Worm (Caenorhabditis elegans): ENCODE measurements around the gene K07F5.8.
"Not testable (repeated sequence)": the region's sequence is repeated elsewhere in the genome, so short reads cannot be mapped to it uniquely, and the experiment has no call there.

Gene K07F5.8

DNA sequence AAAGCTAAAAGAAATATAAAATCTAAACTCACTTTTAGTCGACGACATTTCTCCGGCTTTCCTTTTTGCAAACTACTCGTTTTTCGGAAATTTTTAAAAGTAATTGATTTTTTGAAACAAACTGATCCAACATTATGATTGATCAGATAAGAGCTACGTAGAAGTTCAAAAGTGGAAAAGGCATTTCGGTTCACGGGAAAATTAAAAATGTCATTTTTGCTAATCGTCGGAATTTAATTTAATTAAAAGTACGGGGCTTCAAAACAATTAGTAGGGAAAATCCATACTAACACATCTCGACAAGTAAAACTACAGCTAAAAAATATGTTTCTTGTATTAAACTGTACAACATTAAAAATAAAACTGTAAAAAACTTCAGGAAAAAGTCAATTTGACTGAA lies at the start of gene K07F5.8:
Gene K07F5.8 (minus strand): TSS at position 101 of the 400 bp plus-strand sequence.
- TF ChIP-seq W03F9.2 (tag; optimal IDR thresholded peaks at IDR 0.05) = no peak
- TF ChIP-seq him-1 (tag; optimal IDR thresholded peaks at IDR 0.05) = no peak
- TF ChIP-seq dao-5 (tag; optimal IDR thresholded peaks at IDR 0.05) = no peak

DNA sequence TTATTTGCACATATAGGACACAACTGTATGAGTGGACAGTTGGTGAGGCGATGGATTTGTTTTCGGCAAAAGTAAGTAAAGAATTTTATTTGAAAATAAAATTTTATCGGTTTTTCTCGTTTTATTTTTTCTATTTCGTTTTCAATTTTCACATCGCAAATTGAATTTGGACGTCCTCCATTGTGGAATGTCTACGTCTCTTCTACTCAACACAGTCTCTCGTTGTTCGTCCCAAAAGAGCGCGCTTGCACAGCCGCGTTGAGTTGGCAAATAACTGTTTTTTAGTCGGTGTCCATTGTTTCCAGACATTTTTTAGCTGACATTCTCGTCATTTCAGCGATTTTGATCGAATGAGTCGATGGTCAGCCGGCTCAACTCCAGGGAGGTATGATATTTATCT lies 49.7 kb upstream of the K07F5.8 start:
- TF ChIP-seq dao-5 (tag; optimal IDR thresholded peaks at IDR 0.05) = no peak
- TF ChIP-seq him-1 (tag; optimal IDR thresholded peaks at IDR 0.05) = no peak
- TF ChIP-seq W03F9.2 (tag; optimal IDR thresholded peaks at IDR 0.05) = no peak

DNA sequence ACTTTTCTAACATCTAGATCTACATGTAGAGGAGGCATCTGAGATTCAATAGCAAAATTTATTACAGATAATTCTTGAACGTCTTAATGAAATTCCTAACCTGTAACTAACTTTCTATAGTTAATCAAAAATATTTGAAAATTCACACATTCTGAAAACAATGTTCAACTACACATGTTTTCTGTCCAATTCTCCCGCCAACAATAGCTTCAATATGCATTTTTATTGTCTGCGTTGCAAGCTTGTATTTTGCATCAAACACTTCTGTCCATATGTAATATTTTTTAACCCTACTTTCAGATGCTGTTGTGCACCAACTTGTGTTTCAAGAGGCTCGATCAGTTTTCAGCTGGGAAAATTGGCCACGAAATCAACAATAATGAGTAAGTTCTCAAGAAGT lies 49.2 kb upstream of the K07F5.8 start, which contains the start of gene tbc-3:
Gene tbc-3 (plus strand): TSS at position 301 of the 400 bp plus-strand sequence.
- TF ChIP-seq him-1 (tag; optimal IDR thresholded peaks at IDR 0.05) (no peak), dao-5 (tag; optimal IDR thresholded peaks at IDR 0.05) (no peak), W03F9.2 (tag; optimal IDR thresholded peaks at IDR 0.05) (no peak)

DNA sequence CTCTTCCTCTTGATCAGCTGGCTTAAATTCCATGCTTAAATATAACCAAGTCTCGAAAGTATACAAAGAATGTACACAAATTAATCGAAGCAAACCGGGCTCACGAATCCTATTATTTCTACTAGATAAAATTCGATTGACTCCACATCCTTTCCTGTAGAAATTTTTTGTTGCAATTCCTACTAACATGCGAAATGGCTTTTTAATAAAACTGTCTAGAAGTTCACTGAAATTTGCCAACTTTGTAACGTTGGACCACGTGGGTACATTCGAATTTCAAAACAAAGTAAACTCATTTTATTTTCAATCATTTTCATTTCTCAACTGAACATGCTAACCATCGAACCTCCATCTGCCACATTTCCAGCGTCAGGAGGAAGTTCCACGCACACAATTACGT lies 45.6 kb upstream of the K07F5.8 start, which contains the start of gene ssp-32:
Gene ssp-32 (plus strand): TSS at position 301 of the 400 bp plus-strand sequence.
- TF ChIP-seq dao-5 (tag; optimal IDR thresholded peaks at IDR 0.05) = no peak
- TF ChIP-seq him-1 (tag; optimal IDR thresholded peaks at IDR 0.05) = no peak
- TF ChIP-seq W03F9.2 (tag; optimal IDR thresholded peaks at IDR 0.05) = no peak

DNA sequence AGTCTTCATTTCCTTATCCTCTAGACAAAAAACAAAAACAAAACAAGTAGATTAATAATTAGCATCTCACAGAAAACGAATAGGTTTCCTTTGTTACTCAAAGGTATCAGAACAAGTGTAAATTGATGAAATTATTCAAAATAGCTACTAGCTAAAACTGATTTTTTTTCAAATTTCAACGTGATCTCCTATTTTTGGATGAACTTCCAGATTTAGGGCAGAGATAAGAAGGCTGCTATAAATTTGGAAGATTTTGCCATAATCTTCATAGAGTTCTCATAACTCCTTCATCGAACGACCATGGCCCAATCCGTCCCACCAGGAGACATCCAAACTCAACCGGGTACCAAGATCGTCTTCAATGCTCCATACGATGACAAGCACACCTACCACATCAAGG lies 44.8 kb upstream of the K07F5.8 start, which contains the start of gene msp-77:
Gene msp-77 (plus strand): TSS at position 301 of the 400 bp plus-strand sequence.
- TF ChIP-seq W03F9.2, dao-5, him-1 (tag; optimal IDR thresholded peaks at IDR 0.05): not testable (repeated sequence)

DNA sequence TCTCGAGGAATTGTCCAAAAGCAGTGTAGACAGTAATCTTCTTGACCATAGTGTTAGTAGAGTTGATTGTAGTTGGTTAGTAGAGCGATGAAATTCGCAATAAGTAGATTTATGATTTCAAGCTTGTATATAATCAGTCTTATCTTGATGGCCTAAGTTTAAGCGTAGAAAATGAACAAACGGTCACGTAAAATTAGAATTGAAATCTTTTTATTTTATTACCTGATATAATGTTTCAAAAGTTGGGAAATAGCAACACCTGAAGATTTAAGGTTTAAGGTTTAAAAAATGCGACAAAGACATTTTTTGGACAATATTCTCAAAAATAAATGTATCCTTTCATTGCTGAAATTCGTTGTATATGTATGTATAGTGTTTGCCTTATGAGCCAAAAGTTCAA lies 44.1 kb upstream of the K07F5.8 start, which contains the start of gene sss-1:
Gene sss-1 (minus strand): TSS at position 101 of the 400 bp plus-strand sequence.
- not testable (repeated sequence) for TF ChIP-seq him-1, W03F9.2, dao-5 (tag; optimal IDR thresholded peaks at IDR 0.05)

DNA sequence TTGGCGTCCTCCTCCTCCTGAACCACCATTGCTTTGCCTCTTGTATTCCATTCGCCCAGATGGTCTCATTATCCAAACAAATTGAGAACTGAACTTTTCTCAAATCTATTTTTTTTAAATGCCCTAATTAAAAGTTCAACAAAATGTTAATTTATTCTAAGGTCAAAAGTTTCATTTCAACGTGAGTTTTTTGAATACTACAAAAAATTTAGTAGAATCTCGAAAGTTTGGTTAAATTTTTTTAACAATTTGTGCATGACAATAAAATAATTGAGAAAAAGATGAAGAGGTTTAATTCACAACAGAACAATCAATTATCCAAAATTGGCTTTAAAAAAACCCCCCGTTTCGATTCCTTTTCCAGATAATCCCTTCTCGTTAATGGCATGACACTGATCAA lies 42.4 kb upstream of the K07F5.8 start, which contains the start of gene F32B6.4:
Gene F32B6.4 (minus strand): TSS at position 101 of the 400 bp plus-strand sequence.
- TF ChIP-seq him-1 (tag; optimal IDR thresholded peaks at IDR 0.05) = no peak
- TF ChIP-seq dao-5 (tag; optimal IDR thresholded peaks at IDR 0.05) = no peak
- no peak for TF ChIP-seq W03F9.2 (tag; optimal IDR thresholded peaks at IDR 0.05)

DNA sequence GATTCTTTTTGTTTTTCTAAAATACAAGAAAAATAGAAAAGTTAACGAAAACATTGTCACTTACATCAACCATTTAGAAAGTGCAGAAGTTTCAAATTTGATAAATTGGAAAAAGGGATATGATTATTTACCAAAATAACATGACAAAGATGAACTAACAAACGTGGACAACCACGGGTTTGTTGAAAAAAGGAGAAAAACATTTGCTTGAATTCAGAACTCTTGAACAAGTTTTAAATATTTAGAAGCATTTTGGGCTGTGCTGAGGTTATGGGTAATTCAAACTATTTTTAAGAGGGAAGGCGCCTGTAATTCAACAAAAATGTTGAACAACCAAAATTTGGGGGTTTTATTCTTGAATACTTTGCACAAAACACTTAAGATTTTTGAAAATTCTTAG lies 40.3 kb upstream of the K07F5.8 start, which contains the start of gene ttbk-3:
Gene ttbk-3 (minus strand): TSS at position 101 of the 400 bp plus-strand sequence.
- TF ChIP-seq W03F9.2 (tag; optimal IDR thresholded peaks at IDR 0.05) (no peak), dao-5 (tag; optimal IDR thresholded peaks at IDR 0.05) (no peak), him-1 (tag; optimal IDR thresholded peaks at IDR 0.05) (no peak)

DNA sequence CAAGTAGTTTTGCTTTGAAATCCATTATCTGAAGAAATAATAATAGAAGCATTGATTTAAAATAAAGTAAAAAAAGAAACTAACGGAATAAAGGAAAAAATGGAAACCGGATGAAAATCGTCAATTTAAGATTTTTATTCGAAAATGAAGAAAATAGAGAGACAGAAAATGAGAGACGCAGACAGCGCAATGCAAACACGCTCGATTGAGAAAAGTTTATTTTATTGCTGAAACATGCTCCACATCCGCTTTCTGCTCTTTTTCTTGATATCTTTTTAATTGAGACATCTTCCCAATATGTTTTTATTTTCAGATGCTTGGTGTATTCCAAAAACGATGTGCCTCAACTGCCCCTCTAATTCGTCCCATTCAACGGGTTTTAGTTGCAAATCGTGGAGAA lies 34.7 kb upstream of the K07F5.8 start, which contains the start of the genes prp-18 and mccc-1:
Gene prp-18 (minus strand): TSS at position 127 of the 400 bp plus-strand sequence.
Gene mccc-1 (plus strand): TSS at position 314 of the 400 bp plus-strand sequence.
- TF ChIP-seq dao-5 (tag; optimal IDR thresholded peaks at IDR 0.05) (no peak), him-1 (tag; optimal IDR thresholded peaks at IDR 0.05) (no peak), W03F9.2 (tag; optimal IDR thresholded peaks at IDR 0.05) (no peak)

DNA sequence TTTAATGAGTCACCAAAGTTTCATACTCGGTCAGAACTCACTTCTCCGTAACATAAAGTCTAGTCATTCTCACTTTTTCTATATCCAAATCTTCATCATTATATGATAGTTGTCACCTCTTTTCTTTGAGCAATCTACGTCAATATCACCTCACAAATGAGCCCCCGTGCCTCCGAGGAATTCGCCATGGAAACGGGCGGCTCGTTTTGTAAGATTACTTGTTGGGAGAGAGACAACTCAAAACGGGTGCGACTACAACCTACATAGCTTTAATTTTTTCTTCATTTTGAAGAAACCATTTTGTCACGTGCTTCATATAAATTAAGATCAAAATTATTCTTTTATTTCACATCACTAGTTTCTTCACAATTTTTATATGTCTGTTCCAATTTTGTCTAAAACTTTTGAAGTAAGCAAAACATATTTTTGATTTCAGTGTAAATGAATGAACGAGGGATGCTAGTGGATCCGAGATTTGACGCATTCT lies 29.4 kb upstream of the K07F5.8 start, which contains the start of gene nhr-4:
Gene nhr-4 (plus strand): TSS at position 437 of the 487 bp plus-strand sequence.
- TF ChIP-seq dao-5 (tag; optimal IDR thresholded peaks at IDR 0.05) (no peak), W03F9.2 (tag; optimal IDR thresholded peaks at IDR 0.05) (no peak), him-1 (tag; optimal IDR thresholded peaks at IDR 0.05) (no peak)

DNA sequence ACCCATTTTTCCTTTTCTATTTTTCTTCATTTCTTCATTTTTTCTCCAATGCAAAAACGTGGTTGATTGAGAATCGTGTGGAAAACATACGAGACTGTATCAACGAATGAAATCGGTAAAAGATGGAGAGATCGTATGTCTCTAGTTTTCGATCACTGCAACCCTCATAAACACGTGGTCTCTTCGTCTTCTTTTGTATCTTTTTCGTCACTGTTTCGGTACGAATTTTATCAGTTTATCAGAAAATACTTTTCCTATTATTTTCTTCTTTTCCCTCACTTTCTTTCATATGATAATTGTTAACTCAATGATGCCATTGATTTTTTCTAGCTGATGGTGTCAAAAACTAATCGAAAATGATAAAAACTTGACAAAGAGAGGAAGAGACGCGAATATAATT lies 26.1 kb upstream of the K07F5.8 start:
- TF ChIP-seq W03F9.2 (tag; optimal IDR thresholded peaks at IDR 0.05) (no peak), dao-5 (tag; optimal IDR thresholded peaks at IDR 0.05) (no peak), him-1 (tag; optimal IDR thresholded peaks at IDR 0.05) (no peak)

DNA sequence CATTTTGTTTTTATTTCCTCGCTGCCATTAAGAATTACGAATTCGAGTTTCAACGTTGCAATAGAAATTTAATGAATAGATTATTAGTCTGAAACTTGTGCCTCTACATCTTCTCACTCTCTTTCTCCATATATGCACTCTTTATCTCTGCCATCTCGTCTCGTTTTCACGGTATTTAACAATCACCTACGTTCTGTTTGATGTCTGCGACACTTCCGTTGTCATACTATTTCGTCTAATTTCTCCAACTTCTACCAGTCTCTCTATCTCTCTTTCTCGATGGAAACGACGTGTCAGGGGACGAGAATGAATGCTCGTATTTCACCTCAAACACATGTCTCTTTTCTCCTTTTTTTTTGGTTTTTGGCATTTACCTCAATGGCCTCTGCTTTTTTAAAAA lies 24.3 kb upstream of the K07F5.8 start:
- TF ChIP-seq W03F9.2 (tag; optimal IDR thresholded peaks at IDR 0.05) (peak; percentile 30), him-1 (tag; optimal IDR thresholded peaks at IDR 0.05) (no peak)

DNA sequence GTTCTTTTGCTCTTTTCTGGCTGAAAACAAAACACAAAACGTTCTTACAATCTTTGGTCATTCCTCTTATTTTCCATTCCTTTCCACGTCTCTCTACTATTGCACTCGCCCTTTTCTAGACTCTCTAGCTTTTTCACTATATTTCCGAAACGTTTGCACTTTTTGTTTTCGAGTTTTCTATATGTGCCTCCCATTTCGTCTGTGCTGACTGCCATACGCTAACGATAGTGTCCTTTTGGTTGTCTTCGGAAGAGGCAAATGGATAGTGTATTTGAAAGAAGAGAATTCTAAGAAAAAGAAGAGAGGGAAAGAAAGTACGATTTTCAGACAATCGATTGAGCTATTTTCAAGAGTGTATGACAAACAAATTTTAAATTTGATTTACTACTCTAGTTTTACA lies 23.3 kb upstream of the K07F5.8 start:
- TF ChIP-seq W03F9.2 (tag; optimal IDR thresholded peaks at IDR 0.05) = no peak
- no peak for TF ChIP-seq him-1 (tag; optimal IDR thresholded peaks at IDR 0.05)
- TF ChIP-seq dao-5 (tag; optimal IDR thresholded peaks at IDR 0.05) = no peak

DNA sequence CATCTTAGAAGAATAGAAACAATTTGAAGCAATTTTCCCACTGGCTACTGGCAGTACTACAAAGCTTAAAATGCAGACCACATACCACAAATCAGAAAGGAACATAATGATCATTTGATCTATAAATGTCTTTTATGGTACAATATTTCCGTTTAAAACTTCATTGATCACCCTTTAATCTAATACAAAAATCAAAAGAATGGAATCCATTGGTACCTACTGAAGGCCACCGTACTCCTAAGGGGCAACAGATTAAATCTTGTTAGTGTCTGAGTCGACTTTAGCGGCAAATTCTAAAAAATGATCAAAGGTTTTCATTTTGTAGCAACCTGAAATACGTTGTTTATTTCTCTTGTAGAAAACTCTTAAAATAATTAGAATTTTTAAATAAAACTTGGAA lies 22.7 kb upstream of the K07F5.8 start:
- TF ChIP-seq dao-5 (tag; optimal IDR thresholded peaks at IDR 0.05) = no peak
- TF ChIP-seq him-1 (tag; optimal IDR thresholded peaks at IDR 0.05) = no peak
- no peak for TF ChIP-seq W03F9.2 (tag; optimal IDR thresholded peaks at IDR 0.05)

Data from whole organism, L4/young adult.